8 worm cellular contexts compared by ENCODE assay signal in the genomic region with DNA sequence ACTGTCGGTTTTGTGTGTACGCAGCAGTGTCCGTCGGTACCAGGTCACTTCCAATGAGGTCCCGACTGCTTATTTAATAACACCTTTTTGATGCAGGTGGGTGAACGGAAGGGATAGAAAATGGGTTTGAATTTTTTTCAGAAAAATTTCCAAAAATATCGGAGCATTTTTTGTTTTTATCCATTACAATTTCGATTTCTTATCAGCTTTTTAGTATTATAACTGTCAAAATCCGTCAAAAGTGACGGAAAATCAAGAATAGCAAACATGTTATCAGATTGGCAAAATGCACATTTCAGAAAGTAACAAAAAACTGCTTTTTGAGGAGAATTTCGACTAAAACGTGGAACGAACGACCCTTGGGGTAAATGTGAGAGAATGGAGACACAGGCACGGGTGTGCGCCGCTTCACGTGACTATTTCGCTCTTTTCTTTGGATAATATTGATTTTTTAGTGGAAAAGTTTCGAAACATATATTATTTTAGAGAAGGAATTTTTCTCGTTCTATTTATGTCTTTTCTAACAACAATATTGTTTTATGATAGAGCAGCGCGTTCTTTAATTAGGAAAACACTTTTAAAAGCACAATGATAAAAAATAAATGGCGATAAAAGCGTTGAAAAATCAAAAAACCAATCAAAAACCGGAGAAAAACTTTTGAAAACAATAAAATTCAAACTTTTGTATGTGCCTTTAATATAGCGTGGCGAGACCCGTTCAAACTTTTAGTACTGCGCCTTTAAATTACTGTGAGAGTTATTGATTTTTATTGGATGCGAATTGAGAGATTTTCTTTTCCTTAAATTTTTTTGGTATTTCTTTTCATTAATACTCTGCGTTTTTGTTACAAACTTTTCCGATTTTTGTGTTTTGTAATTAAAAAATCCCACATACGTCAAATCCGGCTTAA.
A peak's percentile ranks its signal among the peaks of the same experiment; 100 is the strongest.
TF ChIP-seq lines count a peak whose summit lies in the region.

A gene (plus strand): TSS at position 51 of the 911 bp plus-strand sequence.

TF ChIP-seq in whole organism, L1 larva, 84 proteins besides CTCF, POLR2A, EP300 and RAD21 (continues in another document):
- TF ChIP-seq nhr-76 (tag; optimal IDR thresholded peaks at IDR 0.05; lab: Kevin White, UChicago) (no peak), alr-1 (tag; optimal IDR thresholded peaks at IDR 0.05; lab: Kevin White, UChicago; ENCODE audit: borderline replicate concordance) (no peak), nhr-28 (tag; optimal IDR thresholded peaks at IDR 0.05; lab: Kevin White, UChicago) (no peak), unc-86 (tag; optimal IDR thresholded peaks at IDR 0.05; lab: Kevin White, UChicago) (no peak), unc-62 (GFP tag; optimal IDR thresholded peaks at IDR 0.05; lab: Kevin White, UChicago) (no peak), mab-9 (GFP tag; IDR thresholded peaks at IDR 0.05; lab: Robert Waterston, UW) (no peak), nhr-85 (tag; lab: Kevin White, UChicago) (peak; percentile 65), vab-15 (tag; optimal IDR thresholded peaks at IDR 0.05; lab: Kevin White, UChicago) (no peak), zip-4 (GFP tag; optimal IDR thresholded peaks at IDR 0.05; lab: Kevin White, UChicago) (no peak), elt-3 (tag; optimal IDR thresholded peaks at IDR 0.05; lab: Kevin White, UChicago) (no peak)

TF ChIP-seq in whole organism, L2 larva, 48 proteins besides CTCF, POLR2A, EP300 and RAD21 (continues in another document):
- peak; percentile 16 for TF ChIP-seq fos-1 (tag; optimal IDR thresholded peaks at IDR 0.05; lab: Kevin White, UChicago)
- TF ChIP-seq nhr-23 (tag; optimal IDR thresholded peaks at IDR 0.05; lab: Kevin White, UChicago), result no peak
- TF ChIP-seq blmp-1 (tag; optimal IDR thresholded peaks at IDR 0.05; lab: Kevin White, UChicago; ENCODE audit: insufficient read depth), result no peak
- peak in 1 of 2 experiments; percentile 34 for TF ChIP-seq lsy-2 (tag; optimal IDR thresholded peaks at IDR 0.05; lab: Kevin White, UChicago)
- no peak for TF ChIP-seq ztf-4 (tag; optimal IDR thresholded peaks at IDR 0.05; lab: Kevin White, UChicago)
- peak; percentile 21 for TF ChIP-seq crh-2 (tag; optimal IDR thresholded peaks at IDR 0.05; lab: Kevin White, UChicago)
- TF ChIP-seq Y55F3AM.14 (GFP tag; optimal IDR thresholded peaks at IDR 0.05; lab: Kevin White, UChicago), result no peak
- TF ChIP-seq peb-1 (tag; optimal IDR thresholded peaks at IDR 0.05; lab: Kevin White, UChicago), result no peak
- no peak for TF ChIP-seq snpc-4 (tag; optimal IDR thresholded peaks at IDR 0.05; lab: Kevin White, UChicago)
- peak; percentile 33 for TF ChIP-seq unc-55 (GFP tag; optimal IDR thresholded peaks at IDR 0.05; lab: Kevin White, UChicago)

TF ChIP-seq in whole organism, L3 larva, 47 proteins besides CTCF, POLR2A, EP300 and RAD21:
- TF ChIP-seq ceh-28 (tag; optimal IDR thresholded peaks at IDR 0.05; lab: Kevin White, UChicago), result peak; percentile 63
- peak; percentile 73 for TF ChIP-seq elt-2 (tag; optimal IDR thresholded peaks at IDR 0.05; lab: Kevin White, UChicago)
- no peak for TF ChIP-seq skn-1 (tag; optimal IDR thresholded peaks at IDR 0.05; lab: Kevin White, UChicago)
- peak; percentile 33 for TF ChIP-seq nfya-1 (tag; optimal IDR thresholded peaks at IDR 0.05; lab: Kevin White, UChicago; ENCODE audit: insufficient read depth)
TF ChIP-seq in whole organism, L3 larva: peak in this region for 3.

TF ChIP-seq in whole organism, L4 larva, 104 proteins besides CTCF, POLR2A, EP300 and RAD21 (continues in another document):
- TF ChIP-seq dmd-6 (GFP tag; IDR thresholded peaks at IDR 0.05; lab: Robert Waterston, UW) (peak; percentile 82), attf-4 (tag; optimal IDR thresholded peaks at IDR 0.05; lab: Kevin White, UChicago) (no peak), saeg-2 (GFP tag; IDR thresholded peaks at IDR 0.05; lab: Robert Waterston, UW) (no peak), ces-1 (GFP tag; optimal IDR thresholded peaks at IDR 0.05; lab: Kevin White, UChicago) (no peak), T20F7.1 (GFP tag; optimal IDR thresholded peaks at IDR 0.05; lab: Kevin White, UChicago) (peak; percentile 7), hlh-11 (tag; optimal IDR thresholded peaks at IDR 0.05; lab: Kevin White, UChicago) (peak; percentile 61), ZK546.5 (tag; optimal IDR thresholded peaks at IDR 0.05; lab: Kevin White, UChicago) (no peak), mes-2 (tag; optimal IDR thresholded peaks at IDR 0.05; lab: Kevin White, UChicago; ENCODE audit: poor library complexity, severe bottlenecking) (no peak), zfp-3 (GFP tag; conservative IDR thresholded peaks at IDR 0.05; lab: Robert Waterston, UW) (peak; percentile 50; the same call in 1 of the 2 replicates), Y48G9A.11 (GFP tag; IDR thresholded peaks at IDR 0.05; lab: Robert Waterston, UW) (peak; percentile 8; the same call in 1 of the 2 replicates)

TF ChIP-seq in whole organism, late embryonic, 69 proteins besides CTCF, POLR2A, EP300 and RAD21:
- TF ChIP-seq hlh-30 (tag; optimal IDR thresholded peaks at IDR 0.05; lab: Kevin White, UChicago; ENCODE audit: insufficient read depth) (peak; percentile 87), ceh-48 (tag; optimal IDR thresholded peaks at IDR 0.05; lab: Kevin White, UChicago) (peak; percentile 46), ceh-22 (tag; optimal IDR thresholded peaks at IDR 0.05; lab: Kevin White, UChicago) (no peak), ceh-31 (tag; optimal IDR thresholded peaks at IDR 0.05; lab: Kevin White, UChicago) (no peak)

TF ChIP-seq in whole organism, midembryonic, 9 proteins besides CTCF, POLR2A, EP300 and RAD21:
- TF ChIP-seq T22C8.4 (GFP tag; IDR thresholded peaks at IDR 0.05; lab: Robert Waterston, UW) (peak; percentile 35; the same call in 1 of the 2 replicates), ref-1 (GFP tag; conservative IDR thresholded peaks at IDR 0.05; lab: Robert Waterston, UW) (no peak)
TF ChIP-seq in whole organism, midembryonic: peak in this region for 1.

TF ChIP-seq in whole organism, mixed stage, embryonic, 35 proteins besides CTCF, POLR2A, EP300 and RAD21:
- no peak for TF ChIP-seq drap-1 (GFP tag; optimal IDR thresholded peaks at IDR 0.05; lab: Kevin White, UChicago)
- no peak for TF ChIP-seq ceh-39 (tag; optimal IDR thresholded peaks at IDR 0.05; lab: Kevin White, UChicago)
- no peak for TF ChIP-seq nhr-28 (tag; optimal IDR thresholded peaks at IDR 0.05; lab: Kevin White, UChicago)
- TF ChIP-seq lin-13 (tag; optimal IDR thresholded peaks at IDR 0.05; lab: Kevin White, UChicago), result no peak
- no peak for TF ChIP-seq cnd-1 (tag; optimal IDR thresholded peaks at IDR 0.05; lab: Kevin White, UChicago)
- TF ChIP-seq mep-1 (tag; optimal IDR thresholded peaks at IDR 0.05; lab: Kevin White, UChicago), result no peak
- no peak for TF ChIP-seq tbx-8 (GFP tag; optimal IDR thresholded peaks at IDR 0.05; lab: Kevin White, UChicago)
- peak; percentile 66 for TF ChIP-seq nhr-2 (tag; optimal IDR thresholded peaks at IDR 0.05; lab: Kevin White, UChicago)
TF ChIP-seq in whole organism, mixed stage, embryonic: peak in this region for 1.

TF ChIP-seq in whole organism, young adult, 124 proteins besides CTCF, POLR2A, EP300 and RAD21 (continues in another document):
- TF ChIP-seq F23B12.7 (tag; optimal IDR thresholded peaks at IDR 0.05; lab: Kevin White, UChicago; ENCODE audit: insufficient read depth) (peak; percentile 12), unc-62 (GFP tag; optimal IDR thresholded peaks at IDR 0.05; lab: Kevin White, UChicago) (peak; percentile 28), nfya-2 (GFP tag; IDR thresholded peaks at IDR 0.05; lab: Robert Waterston, UW) (no peak), ztf-3 (GFP tag; optimal IDR thresholded peaks at IDR 0.05; lab: Kevin White, UChicago) (no peak), die-1 (tag; optimal IDR thresholded peaks at IDR 0.05; lab: Kevin White, UChicago) (no peak), ceh-100 (GFP tag; IDR thresholded peaks at IDR 0.05; lab: Robert Waterston, UW) (no peak), bed-2 (GFP tag; IDR thresholded peaks at IDR 0.05; lab: Robert Waterston, UW) (no peak), madf-10 (tag; optimal IDR thresholded peaks at IDR 0.05; lab: Kevin White, UChicago) (no peak), snpc-4 (GFP tag; optimal IDR thresholded peaks at IDR 0.05; lab: Kevin White, UChicago) (no peak), snpc-4 (tag; optimal IDR thresholded peaks at IDR 0.05; lab: Kevin White, UChicago) (no peak), lsl-1 (GFP tag; optimal IDR thresholded peaks at IDR 0.05; lab: Kevin White, UChicago) (peak; percentile 96), D2030.7 (GFP tag; IDR thresholded peaks at IDR 0.05; lab: Robert Waterston, UW) (peak; percentile 62; the same call in 1 of the 2 replicates), madf-8 (GFP tag; conservative IDR thresholded peaks at IDR 0.05; lab: Robert Waterston, UW) (peak; percentile 76), B0261.1 (tag; optimal IDR thresholded peaks at IDR 0.05; lab: Kevin White, UChicago) (no peak), pha-4 (tag; optimal IDR thresholded peaks at IDR 0.05; lab: Kevin White, UChicago) (no peak), tlf-1 (GFP tag; optimal IDR thresholded peaks at IDR 0.05; lab: Kevin White, UChicago) (no peak), lin-35 (GFP tag; optimal IDR thresholded peaks at IDR 0.05; lab: Kevin White, UChicago) (no peak), dpff-1 (tag; optimal IDR thresholded peaks at IDR 0.05; lab: Kevin White, UChicago) (no peak), madf-6 (GFP tag; IDR thresholded peaks at IDR 0.05; lab: Robert Waterston, UW) (peak; percentile 97), cebp-2 (GFP tag; IDR thresholded peaks at IDR 0.05; lab: Robert Waterston, UW) (no peak), ceh-91 (GFP tag; IDR thresholded peaks at IDR 0.05; lab: Robert Waterston, UW) (peak; percentile 27; the same call in 1 of the 2 replicates), mel-28 (tag; optimal IDR thresholded peaks at IDR 0.05; lab: Kevin White, UChicago; ENCODE audit: borderline replicate concordance) (no peak), efl-1 (GFP tag; optimal IDR thresholded peaks at IDR 0.05; lab: Kevin White, UChicago) (peak; percentile 41), him-1 (tag; optimal IDR thresholded peaks at IDR 0.05; lab: Kevin White, UChicago) (no peak), ztf-28 (GFP tag; IDR thresholded peaks at IDR 0.05; lab: Robert Waterston, UW) (no peak), somi-1 (GFP tag; optimal IDR thresholded peaks at IDR 0.05; lab: Kevin White, UChicago) (no peak), attf-6 (GFP tag; IDR thresholded peaks at IDR 0.05; lab: Robert Waterston, UW) (no peak), aptf-3 (GFP tag; IDR thresholded peaks at IDR 0.05; lab: Robert Waterston, UW) (no peak), dox-1 (GFP tag; IDR thresholded peaks at IDR 0.05; lab: Robert Waterston, UW) (0 out of 2 replicates have a peak, but pooled peaks have one; percentile 17), F55B11.4 (tag; optimal IDR thresholded peaks at IDR 0.05; lab: Kevin White, UChicago; ENCODE audit: borderline replicate concordance, insufficient read depth) (no peak), lin-26 (GFP tag; IDR thresholded peaks at IDR 0.05; lab: Robert Waterston, UW) (no peak), attf-5 (GFP tag; optimal IDR thresholded peaks at IDR 0.05; lab: Kevin White, UChicago) (peak; percentile 20), attf-3 (GFP tag; conservative IDR thresholded peaks at IDR 0.05; lab: Robert Waterston, UW) (no peak), athp-1 (tag; optimal IDR thresholded peaks at IDR 0.05; lab: Kevin White, UChicago) (no peak)
